Worm (Caenorhabditis elegans) whole organism, L1 larva: ENCODE measurements around the gene efn-4.

Experiments
- ama-1 ChIP-seq: fragments of 150-350 bp; optimal IDR thresholded peaks from 2 replicates; lab custom pipeline; 2014
- ces-1 ChIP-seq: fragments of 150-350 bp; optimal IDR thresholded peaks from 2 replicates; lab custom pipeline; 2014; ENCODE audit warnings: missing biosample characterization, missing genetic modification reagents, missing genetic modification characterization
- fkh-4 ChIP-seq: sonication (generic microtip); optimal IDR thresholded peaks from 2 replicates; lab custom pipeline; 2016; ENCODE audit warnings: missing compliant biosample characterization, missing genetic modification characterization, borderline replicate concordance
- hpl-2 ChIP-seq: fragments of 150-350 bp; optimal IDR thresholded peaks from 2 replicates; lab custom pipeline; 2014; ENCODE audit warnings: missing biosample characterization, missing genetic modification reagents, missing genetic modification characterization
- jun-1 ChIP-seq: fragments of 150-350 bp; optimal IDR thresholded peaks from 2 replicates; lab custom pipeline; 2014; ENCODE audit warnings: missing biosample characterization, missing genetic modification reagents, missing genetic modification characterization
- mep-1 ChIP-seq: fragments of 150-350 bp; optimal IDR thresholded peaks from 2 replicates; lab custom pipeline; 2014; ENCODE audit warnings: missing biosample characterization, missing genetic modification characterization
- nhr-11 ChIP-seq: fragments of 150-350 bp; optimal IDR thresholded peaks from 2 replicates; lab custom pipeline; 2014; ENCODE audit warnings: missing biosample characterization, missing genetic modification characterization
- nhr-237 ChIP-seq: fragments of 150-350 bp; optimal IDR thresholded peaks from 2 replicates; lab custom pipeline; 2014; ENCODE audit warnings: missing biosample characterization, missing genetic modification characterization
- nhr-77 ChIP-seq: fragments of 150-350 bp; optimal IDR thresholded peaks from 2 replicates; lab custom pipeline; 2014; ENCODE audit warnings: missing biosample characterization, missing genetic modification characterization
- sptf-1 ChIP-seq: fragments of 150-350 bp; optimal IDR thresholded peaks from 2 replicates; lab custom pipeline; 2014; ENCODE audit warnings: missing biosample characterization, missing genetic modification characterization
- sup-37 ChIP-seq: fragments of 200-800 bp; sonication (Bioruptor generic); optimal IDR thresholded peaks from 2 replicates; lab custom pipeline; 2018; ENCODE audit warnings: mild to moderate bottlenecking, missing genetic modification characterization, missing compliant biosample characterization
- unc-130 ChIP-seq: fragments of 150-350 bp; optimal IDR thresholded peaks from 2 replicates; lab custom pipeline; 2017; ENCODE audit warnings: missing biosample characterization, missing genetic modification characterization, inconsistent platforms
- unc-62 ChIP-seq: fragments of 150-350 bp; optimal IDR thresholded peaks from 2 replicates; lab custom pipeline; 2014; ENCODE audit warnings: missing biosample characterization, missing genetic modification reagents, missing genetic modification characterization

DNA sequence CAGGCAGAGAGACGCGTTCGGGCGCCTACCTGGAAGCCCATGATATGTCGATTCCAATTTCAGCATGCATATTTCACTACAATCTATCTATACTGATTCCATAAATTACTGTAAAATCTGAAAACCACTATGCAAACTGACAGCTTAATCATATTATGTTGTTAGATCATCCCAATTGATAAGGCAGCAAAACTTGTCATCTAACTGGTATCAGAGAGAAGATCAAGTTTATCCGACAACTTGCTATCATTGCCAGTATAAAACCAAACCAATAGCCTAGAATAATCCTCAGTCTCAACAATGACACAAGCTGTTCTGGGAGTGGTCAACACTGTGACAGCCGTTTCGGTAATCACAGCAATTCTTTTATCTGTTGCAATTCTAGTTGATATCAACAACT lies 45.1 kb downstream of the efn-4 start, which contains the start of gene col-102:
- TF ChIP-seq unc-62 (GFP tag; lab: Kevin White, UChicago): no peak
- no peak for TF ChIP-seq ces-1
- TF ChIP-seq nhr-11 (tag; lab: Kevin White, UChicago): no peak
- no peak for TF ChIP-seq fkh-4 (tag; lab: Kevin White, UChicago)
- no peak for TF ChIP-seq hpl-2 (GFP tag; lab: Kevin White, UChicago)
- no peak for TF ChIP-seq sup-37 (GFP tag; lab: Kevin White, UChicago)
- no peak for TF ChIP-seq sptf-1 (tag; lab: Kevin White, UChicago)
- TF ChIP-seq mep-1 (tag; lab: Kevin White, UChicago): no peak
- TF ChIP-seq unc-130: no peak
- TF ChIP-seq nhr-77 (tag; lab: Kevin White, UChicago): no peak
- no peak for TF ChIP-seq nhr-237 (tag; lab: Kevin White, UChicago)
- TF ChIP-seq ama-1 (lab: Kevin White, UChicago): no peak
- no peak for TF ChIP-seq jun-1 (tag; lab: Kevin White, UChicago)
